Worm (Caenorhabditis elegans) whole organism, L2 larva: Measurements from ENCODE around the gene ptr-18.

ENCODE experiments used
- C34F6.9 ChIP-seq: fragments of 150-350 bp; optimal IDR thresholded peaks from 2 replicates; lab custom pipeline; 2014; ENCODE audit warnings: missing biosample characterization, missing genetic modification characterization
- F13H6.1 ChIP-seq: sonication (generic microtip); optimal IDR thresholded peaks from 2 replicates; lab custom pipeline; 2016; ENCODE audit warnings: missing genetic modification characterization, missing compliant biosample characterization
- Y55F3AM.14 ChIP-seq: fragments of 200-800 bp; sonication (Bioruptor generic); optimal IDR thresholded peaks from 2 replicates; lab custom pipeline; 2018; ENCODE audit warnings: mild to moderate bottlenecking, missing genetic modification characterization, missing compliant biosample characterization
- ZK546.5 ChIP-seq: sonication (generic microtip); optimal IDR thresholded peaks from 2 replicates; lab custom pipeline; 2017; ENCODE audit warnings: missing biosample characterization, missing genetic modification characterization
- alr-1 ChIP-seq: fragments of 150-350 bp; optimal IDR thresholded peaks from 2 replicates; lab custom pipeline; 2014; ENCODE audit warnings: missing biosample characterization, missing genetic modification characterization
- aly-2 ChIP-seq: fragments of 150-350 bp; optimal IDR thresholded peaks from 2 replicates; lab custom pipeline; 2014; ENCODE audit warnings: missing biosample characterization, missing genetic modification characterization
- ama-1 ChIP-seq: fragments of 150-350 bp; optimal IDR thresholded peaks from 2 replicates; lab custom pipeline; 2018; ENCODE audit warnings: inconsistent platforms
- blmp-1 ChIP-seq: sonication (generic microtip); optimal IDR thresholded peaks from 2 replicates; lab custom pipeline; 2017; ENCODE audit warnings: missing genetic modification characterization, mild to moderate bottlenecking, missing compliant biosample characterization, antibody characterized with exemption, moderate library complexity; ENCODE audit not compliant: insufficient read depth
- crh-2 ChIP-seq: sonication (generic microtip); optimal IDR thresholded peaks from 2 replicates; lab custom pipeline; 2017; ENCODE audit warnings: missing biosample characterization, missing genetic modification characterization
- dmd-4 ChIP-seq: sonication (generic microtip); optimal IDR thresholded peaks from 2 replicates; lab custom pipeline; 2017; ENCODE audit warnings: missing biosample characterization, missing genetic modification characterization
- egl-27 ChIP-seq: sonication (generic microtip); optimal IDR thresholded peaks from 3 replicates; lab custom pipeline; 2017; ENCODE audit warnings: missing biosample characterization, missing genetic modification reagents, missing genetic modification characterization
- elt-1 ChIP-seq: fragments of 150-350 bp; optimal IDR thresholded peaks from 2 replicates; lab custom pipeline; 2014; ENCODE audit warnings: missing biosample characterization, missing genetic modification characterization
- fos-1 ChIP-seq: fragments of 150-350 bp; optimal IDR thresholded peaks from 2 replicates; lab custom pipeline; 2014; ENCODE audit warnings: missing biosample characterization, missing genetic modification characterization
- lin-11 ChIP-seq: fragments of 150-350 bp; sonication (generic microtip); optimal IDR thresholded peaks from 2 replicates; lab custom pipeline; 2014; ENCODE audit warnings: missing biosample characterization, missing genetic modification characterization, inconsistent platforms, mixed read lengths
- lin-13 ChIP-seq: fragments of 150-350 bp; optimal IDR thresholded peaks from 2 replicates; lab custom pipeline; 2014; ENCODE audit warnings: missing biosample characterization, missing genetic modification reagents, missing genetic modification characterization
- lin-39 ChIP-seq: fragments of 150-350 bp; optimal IDR thresholded peaks from 2 replicates; lab custom pipeline; 2014; ENCODE audit warnings: missing biosample characterization, missing genetic modification reagents, missing genetic modification characterization
- mab-5 ChIP-seq: fragments of 150-350 bp; optimal IDR thresholded peaks from 2 replicates; lab custom pipeline; 2014; ENCODE audit warnings: missing biosample characterization, missing genetic modification characterization
- mbf-1 ChIP-seq: sonication (generic microtip); optimal IDR thresholded peaks from 2 replicates; lab custom pipeline; 2017; ENCODE audit warnings: missing biosample characterization, missing genetic modification characterization
- mdl-1 ChIP-seq, 2 experiments: fragments of 150-350 bp in 1 of 2; sonication (generic microtip) in 1 of 2; optimal IDR thresholded peaks; 2 replicates each; lab custom pipeline; 2017; ENCODE audit warnings: missing biosample characterization in 2 of 2, missing genetic modification characterization in 2 of 2
- nhr-11 ChIP-seq: fragments of 150-350 bp; optimal IDR thresholded peaks from 2 replicates; lab custom pipeline; 2014; ENCODE audit warnings: missing biosample characterization, missing genetic modification characterization
- nhr-12 ChIP-seq: fragments of 150-350 bp; optimal IDR thresholded peaks from 2 replicates; lab custom pipeline; 2014; ENCODE audit warnings: missing biosample characterization, missing genetic modification characterization
- nhr-129 ChIP-seq: fragments of 150-350 bp; optimal IDR thresholded peaks from 2 replicates; lab custom pipeline; 2014; ENCODE audit warnings: missing biosample characterization, missing genetic modification characterization
- nhr-21 ChIP-seq: fragments of 150-350 bp; optimal IDR thresholded peaks from 2 replicates; lab custom pipeline; 2014; ENCODE audit warnings: missing biosample characterization, missing genetic modification characterization
- nhr-23 ChIP-seq: fragments of 150-350 bp; optimal IDR thresholded peaks from 2 replicates; lab custom pipeline; 2014; ENCODE audit warnings: missing biosample characterization, missing genetic modification reagents, missing genetic modification characterization
- nhr-25 ChIP-seq: fragments of 150-350 bp; sonication (generic microtip); optimal IDR thresholded peaks from 3 replicates; lab custom pipeline; 2014; ENCODE audit warnings: missing biosample characterization, missing genetic modification characterization
- nhr-6 ChIP-seq: fragments of 150-350 bp; optimal IDR thresholded peaks from 2 replicates; lab custom pipeline; 2014; ENCODE audit warnings: missing biosample characterization, missing genetic modification characterization
- peb-1 ChIP-seq: fragments of 150-350 bp; optimal IDR thresholded peaks from 2 replicates; lab custom pipeline; 2014; ENCODE audit warnings: missing biosample characterization, missing genetic modification characterization
- sem-4 ChIP-seq: fragments of 150-350 bp; optimal IDR thresholded peaks from 2 replicates; lab custom pipeline; 2014; ENCODE audit warnings: missing biosample characterization, missing genetic modification reagents, missing genetic modification characterization
- skn-1 ChIP-seq: sonication (generic microtip); optimal IDR thresholded peaks from 2 replicates; lab custom pipeline; 2017; ENCODE audit warnings: missing biosample characterization, missing genetic modification characterization
- sma-3 ChIP-seq: sonication (generic microtip); optimal IDR thresholded peaks from 2 replicates; lab custom pipeline; 2016; ENCODE audit warnings: missing genetic modification reagents, missing genetic modification characterization, missing compliant biosample characterization
- snpc-4 ChIP-seq: fragments of 150-350 bp; optimal IDR thresholded peaks from 2 replicates; lab custom pipeline; 2014; ENCODE audit warnings: missing biosample characterization, missing genetic modification characterization
- unc-39 ChIP-seq: fragments of 150-350 bp; optimal IDR thresholded peaks from 2 replicates; lab custom pipeline; 2014; ENCODE audit warnings: missing biosample characterization, missing genetic modification characterization
- unc-55 ChIP-seq: fragments of 150-350 bp; sonication (generic microtip); optimal IDR thresholded peaks from 3 replicates; lab custom pipeline; 2014; ENCODE audit warnings: missing biosample characterization, missing genetic modification reagents, missing genetic modification characterization
- unc-62 ChIP-seq: fragments of 150-350 bp; optimal IDR thresholded peaks from 2 replicates; lab custom pipeline; 2014; ENCODE audit warnings: missing biosample characterization, missing genetic modification reagents, missing genetic modification characterization
- zag-1 ChIP-seq: fragments of 150-350 bp; optimal IDR thresholded peaks from 2 replicates; lab custom pipeline; 2014; ENCODE audit warnings: missing biosample characterization, missing genetic modification characterization
- ztf-1 ChIP-seq: fragments of 200-800 bp; sonication (Bioruptor generic); conservative IDR thresholded peaks from 2 replicates; pipeline ENCODE4 v1.3.6; 2022; ENCODE audit warnings: missing genetic modification characterization, missing compliant biosample characterization
- ztf-4 ChIP-seq: fragments of 150-350 bp; optimal IDR thresholded peaks from 2 replicates; lab custom pipeline; 2014; ENCODE audit warnings: missing biosample characterization, missing genetic modification characterization

Gene ptr-18

DNA sequence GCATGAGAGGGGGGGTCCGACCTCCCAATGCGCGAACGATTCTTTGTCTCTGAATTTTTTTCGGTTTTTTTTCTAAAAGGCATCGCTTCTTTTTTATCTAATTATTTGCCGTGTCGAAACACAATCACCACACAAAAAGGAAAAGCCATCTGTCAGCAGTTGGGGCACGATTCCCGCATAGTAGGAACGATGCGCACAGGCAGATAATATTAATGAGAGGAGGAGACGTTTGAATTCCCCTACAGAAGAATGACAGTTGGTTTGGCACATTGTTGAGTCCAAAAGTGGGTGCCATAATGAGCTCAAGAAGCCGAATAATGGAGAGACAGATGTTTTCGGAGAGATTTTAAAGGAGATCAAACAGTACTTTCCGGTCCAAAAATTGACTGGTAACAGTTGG, 19.4 kb downstream of the ptr-18 start:
- TF ChIP-seq blmp-1 (tag; lab: Kevin White, UChicago): no peak
- no peak for TF ChIP-seq mab-5 (tag; lab: Kevin White, UChicago)
- TF ChIP-seq peb-1: no peak
- no peak for TF ChIP-seq nhr-129 (tag; lab: Kevin White, UChicago)
- TF ChIP-seq crh-2 (tag; lab: Kevin White, UChicago): no peak
- TF ChIP-seq egl-27 (tag; lab: Kevin White, UChicago): no peak
- TF ChIP-seq nhr-23: no peak
- TF ChIP-seq alr-1: no peak
- no peak for TF ChIP-seq C34F6.9 (tag; lab: Kevin White, UChicago)
- no peak for TF ChIP-seq skn-1 (tag; lab: Kevin White, UChicago)
- TF ChIP-seq zag-1: no peak
- no peak for TF ChIP-seq ztf-1 (GFP tag; lab: Robert Waterston, UW)
- no peak for TF ChIP-seq mdl-1 (tag; optimal IDR thresholded peaks at IDR 0.05; lab: Kevin White, UChicago)
- no peak for TF ChIP-seq dmd-4

DNA sequence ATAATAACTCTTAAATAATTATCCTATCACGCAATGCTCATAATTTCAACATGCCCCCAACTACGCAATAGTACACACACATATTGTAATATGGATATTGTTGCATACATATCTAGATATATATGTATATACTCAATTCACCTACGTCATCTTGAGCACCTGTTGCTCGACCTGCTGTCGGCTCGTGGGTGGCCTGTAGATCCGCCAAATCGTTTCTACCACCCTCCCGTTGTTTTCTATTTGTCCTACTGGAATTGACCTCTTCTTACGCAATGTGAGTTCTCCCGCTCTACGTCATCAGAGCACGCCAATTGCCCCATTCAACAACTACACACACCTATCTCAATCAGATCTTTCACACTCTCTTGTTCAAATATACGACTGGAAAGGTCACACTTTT, 20.5 kb downstream of the ptr-18 start:
- TF ChIP-seq sem-4 (tag; lab: Kevin White, UChicago): no peak
- no peak for TF ChIP-seq F13H6.1
- no peak for TF ChIP-seq nhr-25 (tag; lab: Kevin White, UChicago)
- no peak for TF ChIP-seq mbf-1 (tag; lab: Kevin White, UChicago)
- no peak for TF ChIP-seq blmp-1 (tag; lab: Kevin White, UChicago)

DNA sequence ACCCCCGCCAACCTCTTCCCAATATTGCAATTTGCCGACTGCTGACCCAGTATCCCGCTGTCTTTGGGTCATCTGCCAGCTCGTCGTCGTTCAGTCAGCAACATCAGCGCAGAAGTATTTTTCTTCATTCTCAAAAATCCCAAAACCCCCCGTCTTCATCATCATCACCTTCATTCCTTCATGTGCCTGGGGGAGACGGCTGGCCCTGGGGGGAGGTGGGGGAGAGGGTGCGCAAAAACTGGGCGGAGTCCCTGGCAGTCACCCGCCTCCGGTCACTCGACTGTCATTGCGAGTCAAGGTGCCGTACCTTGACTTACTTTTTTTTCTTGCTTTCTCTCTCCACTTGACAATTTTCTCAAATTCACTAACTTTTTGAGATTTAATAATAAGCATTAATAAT, 22.5 kb downstream of the ptr-18 start:
- TF ChIP-seq nhr-11 (tag; lab: Kevin White, UChicago) (no peak), aly-2 (tag; lab: Kevin White, UChicago) (no peak), Y55F3AM.14 (GFP tag; lab: Kevin White, UChicago) (no peak), lin-39 (tag; lab: Kevin White, UChicago) (no peak), zag-1 (no peak), blmp-1 (tag; lab: Kevin White, UChicago) (no peak), C34F6.9 (tag; lab: Kevin White, UChicago) (no peak), nhr-21 (tag; lab: Kevin White, UChicago) (no peak), skn-1 (tag; lab: Kevin White, UChicago) (no peak), ZK546.5 (tag; lab: Kevin White, UChicago) (no peak), F13H6.1 (no peak), ztf-4 (tag; lab: Kevin White, UChicago) (no peak)
- TF ChIP-seq, all 48 proteins: peak for 0

DNA sequence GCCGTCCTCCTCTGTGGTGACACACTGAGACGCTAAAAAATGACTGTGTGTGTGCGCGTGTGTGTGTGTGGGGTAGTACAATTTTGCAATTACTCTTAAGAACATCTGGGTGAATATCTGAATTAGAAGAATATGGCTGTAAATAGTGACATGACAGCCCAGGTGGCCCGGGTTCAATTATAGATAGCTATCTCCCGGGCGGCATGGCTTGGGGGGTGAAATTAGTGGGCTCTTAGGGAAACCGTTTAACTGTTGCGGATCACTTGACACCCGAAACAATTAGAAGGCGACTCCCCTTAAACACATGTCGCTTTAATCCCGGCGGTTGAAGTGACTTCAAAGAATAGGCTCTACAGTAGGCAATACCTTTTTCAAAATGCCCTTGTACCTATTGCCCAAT, 24.8 kb downstream of the ptr-18 start:
- no peak for TF ChIP-seq nhr-21 (tag; lab: Kevin White, UChicago)
- TF ChIP-seq nhr-6 (tag; lab: Kevin White, UChicago): no peak
- no peak for TF ChIP-seq lin-39 (tag; lab: Kevin White, UChicago)
- TF ChIP-seq snpc-4 (tag; lab: Kevin White, UChicago): no peak
- TF ChIP-seq sma-3: no peak
- TF ChIP-seq unc-55 (GFP tag; lab: Kevin White, UChicago): no peak

DNA sequence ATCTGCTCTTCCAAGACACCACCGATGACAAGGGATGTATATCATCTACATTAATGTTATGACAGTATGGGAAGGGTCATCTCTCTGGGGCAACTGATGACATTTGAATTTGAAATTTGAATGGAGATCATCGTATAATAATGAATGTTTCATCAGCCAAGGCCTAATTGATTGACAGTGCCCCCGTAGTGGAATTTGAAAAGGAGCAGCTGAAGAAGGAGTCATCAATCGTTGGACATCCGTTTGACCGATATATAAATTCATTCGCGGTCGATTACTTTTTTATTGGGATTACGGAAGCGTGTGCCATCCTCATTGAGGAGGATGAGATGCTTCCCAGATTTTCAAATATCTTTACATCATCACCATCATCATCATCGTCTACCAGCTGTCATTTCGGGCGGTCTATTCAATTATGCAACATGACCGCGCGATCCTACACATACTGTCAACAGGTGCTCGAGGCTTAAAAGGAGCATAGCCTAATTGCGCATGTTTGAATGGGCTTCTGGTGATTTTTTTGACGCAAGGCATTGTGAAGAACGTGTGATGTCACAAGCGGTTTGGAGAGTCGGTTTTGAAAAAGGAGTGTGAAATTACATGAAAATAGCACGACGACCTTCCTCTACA, 25.7 kb downstream of the ptr-18 start:
- no peak for TF ChIP-seq nhr-21 (tag; lab: Kevin White, UChicago)
- no peak for TF ChIP-seq unc-62
- TF ChIP-seq nhr-12 (tag; lab: Kevin White, UChicago): no peak
- no peak for TF ChIP-seq ztf-4 (tag; lab: Kevin White, UChicago)
- TF ChIP-seq fos-1 (tag; lab: Kevin White, UChicago): no peak
- TF ChIP-seq crh-2 (tag; lab: Kevin White, UChicago): no peak
- no peak for TF ChIP-seq unc-39 (tag; lab: Kevin White, UChicago)
- no peak for TF ChIP-seq ZK546.5 (tag; lab: Kevin White, UChicago)
- no peak for TF ChIP-seq C34F6.9 (tag; lab: Kevin White, UChicago)
- no peak for TF ChIP-seq F13H6.1
- no peak for TF ChIP-seq Y55F3AM.14 (GFP tag; lab: Kevin White, UChicago)
- TF ChIP-seq lin-11 (tag; lab: Kevin White, UChicago): no peak
- TF ChIP-seq lin-13 (GFP tag; lab: Kevin White, UChicago): no peak
- TF ChIP-seq nhr-6 (tag; lab: Kevin White, UChicago): no peak
- TF ChIP-seq sem-4 (tag; lab: Kevin White, UChicago): no peak
- no peak for TF ChIP-seq elt-1 (tag; lab: Kevin White, UChicago)
- TF ChIP-seq nhr-11 (tag; lab: Kevin White, UChicago): no peak
- TF ChIP-seq ama-1 (lab: Kevin White, UChicago): no peak
